Fruit fly (Drosophila melanogaster): Measurements from ENCODE around the gene Hsp67Bc.
A peak's percentile ranks its signal among the peaks of the same experiment; 100 is the strongest.

Gene Hsp67Bc

dm6 chr3L:9373374-9374004, 1.2 kb upstream of the Hsp67Bc start (continued):
- TF ChIP-seq TFAM (GFP tag; optimal IDR thresholded peaks at IDR 0.05) (no peak), dysf (GFP tag; IDR thresholded peaks at IDR 0.05) (peak; percentile 75), ase (GFP tag; IDR thresholded peaks at IDR 0.05) (peak; percentile 51; the same call in 1 of the 3 replicates), CG9609 (GFP tag; optimal IDR thresholded peaks at IDR 0.05) (no peak), chif (GFP tag; optimal IDR thresholded peaks at IDR 0.05) (peak in 1 of 2 experiments; percentile 12), CG10565 (GFP tag; optimal IDR thresholded peaks at IDR 0.05) (no peak), cg (GFP tag; optimal IDR thresholded peaks at IDR 0.05) (peak; percentile 74), amos (GFP tag; IDR thresholded peaks at IDR 0.05; ENCODE audit: partially characterized antibody) (no peak), B-H2 (GFP tag; optimal IDR thresholded peaks at IDR 0.05) (peak; percentile 69), CG12769 (tag; optimal IDR thresholded peaks at IDR 0.05) (no peak), CG31388 (GFP tag; optimal IDR thresholded peaks at IDR 0.05) (no peak), CG10959 (GFP tag; IDR thresholded peaks at IDR 0.05) (no peak), zfh2 (GFP tag; optimal IDR thresholded peaks at IDR 0.05) (no peak), CG10979 (tag; optimal IDR thresholded peaks at IDR 0.05) (peak; percentile 73), CG10321 (GFP tag; IDR thresholded peaks at IDR 0.05) (no peak), CrebB (tag; optimal IDR thresholded peaks at IDR 0.05) (no peak), CG17359 (tag; optimal IDR thresholded peaks at IDR 0.05) (peak; percentile 82), CG18599 (GFP tag; optimal IDR thresholded peaks at IDR 0.05) (peak; percentile 86), sug (tag; optimal IDR thresholded peaks at IDR 0.05) (no peak), gem (tag; optimal IDR thresholded peaks at IDR 0.05) (peak; percentile 83), CG5245 (GFP tag; optimal IDR thresholded peaks at IDR 0.05) (peak; percentile 44), kay (GFP tag; optimal IDR thresholded peaks at IDR 0.05) (no peak), CG17361 (GFP tag; IDR thresholded peaks at IDR 0.05) (peak; percentile 65), NC2β (GFP tag; optimal IDR thresholded peaks at IDR 0.05) (peak; percentile 5), E2f1 (GFP tag; IDR thresholded peaks at IDR 0.05) (peak; percentile 73), tup (GFP tag; optimal IDR thresholded peaks at IDR 0.05) (no peak), ap (GFP tag; IDR thresholded peaks at IDR 0.05) (peak; percentile 41; the same call in 1 of the 2 replicates), Atf-2 (GFP tag; optimal IDR thresholded peaks at IDR 0.05) (no peak), HLH54F (GFP tag; optimal IDR thresholded peaks at IDR 0.05) (no peak), CG8924 (tag; optimal IDR thresholded peaks at IDR 0.05) (peak; percentile 11), gcm2 (GFP tag; optimal IDR thresholded peaks at IDR 0.05) (no peak), Adf1 (GFP tag; IDR thresholded peaks at IDR 0.05) (no peak), Asciz (GFP tag; optimal IDR thresholded peaks at IDR 0.05) (peak; percentile 62), Lhr (GFP tag; optimal IDR thresholded peaks at IDR 0.05) (peak; percentile 2), CoRest (tag; optimal IDR thresholded peaks at IDR 0.05) (peak; percentile 69), NfI (GFP tag; optimal IDR thresholded peaks at IDR 0.05) (peak; percentile 67), cato (GFP tag; optimal IDR thresholded peaks at IDR 0.05; ENCODE audit: borderline replicate concordance) (peak; percentile 18), bab2 (GFP tag; optimal IDR thresholded peaks at IDR 0.05) (peak; percentile 17), sisA (GFP tag; IDR thresholded peaks at IDR 0.05) (peak; percentile 72), CG5180 (GFP tag; optimal IDR thresholded peaks at IDR 0.05) (peak; percentile 52), dmrt99B (tag; optimal IDR thresholded peaks at IDR 0.05) (peak; percentile 78), br (optimal IDR thresholded peaks at IDR 0.05) (no peak), pnt (GFP tag; optimal IDR thresholded peaks at IDR 0.05) (no peak), inv (GFP tag; IDR thresholded peaks at IDR 0.05; ENCODE audit: partially characterized antibody) (no peak), zfh1 (GFP tag; IDR thresholded peaks at IDR 0.05) (peak; percentile 77), odd (GFP tag; optimal IDR thresholded peaks at IDR 0.05) (peak; percentile 69), btn (GFP tag; optimal IDR thresholded peaks at IDR 0.05) (no peak), Fer1 (GFP tag; optimal IDR thresholded peaks at IDR 0.05) (peak; percentile 81), CG12155 (GFP tag; optimal IDR thresholded peaks at IDR 0.05) (peak; percentile 49), CG16863 (GFP tag; optimal IDR thresholded peaks at IDR 0.05) (peak; percentile 13)

All from whole organism, embryonic.